Worm (Caenorhabditis elegans) whole organism, dauer: ENCODE data around the gene C08F11.10.

Experiments
- unc-62 ChIP-seq: sonication (generic microtip); optimal IDR thresholded peaks from 2 replicates; lab custom pipeline; 2017; ENCODE audit warnings: missing biosample characterization, missing genetic modification reagents, missing genetic modification characterization

Gene C08F11.10

DNA sequence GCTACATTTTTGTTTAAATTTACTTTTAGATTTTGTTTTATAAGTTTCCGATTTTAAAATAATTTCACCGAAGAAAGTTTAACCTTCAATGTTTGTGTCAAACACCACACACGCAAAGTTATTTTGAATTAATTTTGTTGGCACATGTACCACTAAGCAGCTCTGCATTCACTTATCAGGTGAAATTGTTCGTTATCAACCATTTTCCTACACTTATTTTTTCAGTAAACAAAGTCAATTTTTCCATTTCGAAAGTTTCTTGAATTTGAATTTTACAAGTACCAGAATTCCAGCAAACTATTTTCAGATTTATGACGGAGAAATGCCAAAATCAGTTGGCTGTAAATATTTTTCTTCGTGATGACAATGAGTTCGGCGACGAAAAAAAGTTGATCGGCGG, 29.8 kb downstream of the C08F11.10 start, which contains the start of gene C08F11.3:
Gene C08F11.3 (plus strand): TSS at position 301 of the 400 bp plus-strand sequence.
- no peak for TF ChIP-seq unc-62

DNA sequence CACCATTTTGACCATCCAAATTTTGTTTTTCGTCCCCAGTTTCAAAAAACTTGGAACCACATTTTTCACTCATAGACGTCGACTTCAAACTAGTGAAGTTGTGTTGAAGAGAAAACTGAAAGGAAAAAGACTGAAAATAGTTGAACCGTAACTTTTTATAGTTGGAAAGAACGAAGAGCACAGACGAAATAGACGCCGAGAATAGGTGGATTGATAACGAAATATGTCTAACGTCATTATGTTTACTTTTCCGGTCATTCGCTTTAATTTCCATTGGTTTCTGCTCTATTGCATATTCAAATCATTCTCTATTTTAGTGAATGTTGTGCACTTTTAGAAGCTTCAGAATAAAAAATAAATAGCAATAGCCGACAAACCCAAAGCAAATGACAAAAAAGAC, 39.3 kb downstream of the C08F11.10 start, which contains the start of gene C08F11.13:
Gene C08F11.13 (minus strand): TSS at position 138 of the 400 bp plus-strand sequence.
- TF ChIP-seq unc-62 = no peak

DNA sequence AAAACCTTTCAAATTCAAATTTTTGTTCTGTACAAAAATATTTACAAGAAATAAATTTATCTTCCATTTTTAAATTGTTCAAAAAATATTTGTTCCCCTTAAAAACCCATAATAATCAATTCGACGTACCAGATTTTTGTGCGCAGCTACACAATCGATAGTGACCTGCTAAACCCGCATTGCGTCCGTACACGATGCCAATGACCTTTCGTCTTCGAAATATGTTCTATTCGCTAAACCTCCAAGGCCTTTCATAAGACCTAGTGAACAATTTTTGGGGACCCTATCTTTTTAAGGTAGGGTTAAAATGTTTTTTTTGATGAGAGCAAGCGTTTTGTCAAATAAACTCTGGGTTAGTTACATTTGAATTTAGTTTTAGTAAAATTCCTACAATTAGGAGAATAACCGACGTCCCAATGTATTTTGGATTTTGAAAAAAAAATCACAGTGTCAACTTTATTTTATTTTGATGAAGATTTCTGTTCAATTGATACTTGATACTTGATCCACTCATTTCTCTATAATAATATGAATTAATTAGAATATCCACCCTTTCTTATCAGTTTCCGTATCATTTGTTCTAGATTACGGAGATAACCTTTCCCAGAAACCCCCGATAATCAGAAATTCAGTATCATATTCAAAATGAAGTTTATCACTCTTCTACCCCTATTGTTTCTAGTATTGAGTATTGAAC, 46.9 kb downstream of the C08F11.10 start, which contains the start of gene Y45F10B.59:
Gene Y45F10B.59 (plus strand): TSS at position 647 of the 697 bp plus-strand sequence.
- no peak for TF ChIP-seq unc-62

DNA sequence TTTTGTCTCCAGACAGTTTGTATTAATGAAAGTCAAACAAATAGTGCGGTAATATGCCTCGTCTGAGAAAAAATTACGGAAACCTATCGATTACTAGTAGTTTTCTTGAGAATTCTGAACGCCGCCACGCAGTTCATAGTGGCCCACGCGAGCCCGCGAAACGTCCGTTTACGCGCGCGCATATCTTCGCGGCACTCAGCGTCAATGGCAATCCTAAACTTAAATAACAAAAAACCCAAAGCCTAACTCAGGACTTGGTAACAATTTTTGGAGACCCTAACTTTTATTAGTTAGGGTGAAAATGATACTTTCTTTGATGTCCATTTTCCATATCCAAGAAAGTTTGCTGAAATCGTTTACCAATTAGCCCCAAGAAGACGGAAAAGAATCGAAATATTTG, 47.6 kb downstream of the C08F11.10 start:
- no peak for TF ChIP-seq unc-62

DNA sequence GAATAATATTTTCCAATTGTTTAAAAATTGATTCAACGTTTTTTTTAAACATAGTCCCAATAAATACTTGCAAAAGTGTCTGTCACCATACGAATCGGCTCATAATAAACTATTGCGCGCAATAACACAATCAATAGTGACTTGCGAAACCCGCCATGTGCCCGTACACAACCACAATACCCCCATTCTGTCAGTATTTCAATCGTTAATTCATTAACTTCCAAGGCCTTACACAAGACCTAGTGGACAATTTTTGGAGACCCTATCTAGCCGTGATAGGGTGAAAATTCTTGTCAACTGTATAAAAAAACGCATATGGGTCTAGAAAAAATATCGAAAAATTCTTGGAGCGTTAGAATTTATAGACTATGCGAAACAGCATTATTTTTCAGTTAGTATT, 48.4 kb downstream of the C08F11.10 start:
- TF ChIP-seq unc-62 = no peak
